Fruit fly (Drosophila melanogaster): ENCODE results near the gene MED30.

Gene MED30

DNA sequence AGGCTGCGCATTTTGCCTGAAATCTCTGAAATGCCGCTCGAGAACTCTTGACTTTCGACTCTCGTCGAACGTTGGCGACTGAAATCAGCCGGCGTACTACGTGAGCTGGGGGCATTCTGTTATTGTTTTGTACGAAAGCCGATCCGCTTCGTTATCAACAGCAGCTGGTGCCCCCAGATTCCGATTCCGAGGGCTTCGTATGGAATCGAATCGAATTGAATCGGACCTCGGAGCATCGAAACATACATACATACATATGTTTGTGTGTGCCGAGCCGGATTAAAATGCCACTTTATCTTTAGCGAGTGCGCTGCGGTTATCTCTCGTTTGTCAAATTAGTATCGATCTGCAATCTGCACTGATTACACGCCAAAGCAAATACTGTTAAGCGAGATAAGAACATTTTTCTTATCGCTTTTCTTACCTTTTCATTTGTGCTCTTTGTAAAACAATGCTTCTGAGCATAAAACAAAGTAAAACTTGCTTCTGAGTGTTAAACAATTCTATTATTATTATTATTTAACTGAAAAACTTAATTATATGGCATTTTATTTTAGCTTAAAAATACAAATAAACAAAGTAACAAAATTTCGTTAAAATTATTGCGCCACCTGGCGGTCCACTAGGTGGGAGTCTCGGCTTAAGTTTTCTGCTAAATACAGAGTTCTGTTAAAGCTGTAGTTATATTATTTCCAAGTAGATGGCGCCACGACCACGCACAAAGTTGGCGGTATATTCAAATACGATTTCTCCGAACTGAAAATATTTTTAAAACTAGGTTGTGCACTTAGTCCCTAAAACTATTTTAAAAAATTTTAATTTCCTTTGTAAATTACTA lies 47.2 kb downstream of the MED30 start, which contains the start of gene Reg-2:
TSS of gene Reg-2 (minus strand) at position 80 of the 838 bp plus-strand sequence.
- TF ChIP-seq CG9609 (GFP tag; optimal IDR thresholded peaks at IDR 0.05): no peak
- peak; percentile 39; the same call in 1 of the 2 replicates for TF ChIP-seq Rfx (GFP tag; IDR thresholded peaks at IDR 0.05)
- no peak for TF ChIP-seq CG18262 (tag; optimal IDR thresholded peaks at IDR 0.05)
- TF ChIP-seq CG2202 (tag; optimal IDR thresholded peaks at IDR 0.05): no peak
- TF ChIP-seq CG8089 (GFP tag; optimal IDR thresholded peaks at IDR 0.05): no peak
- no peak for TF ChIP-seq Rx (GFP tag; IDR thresholded peaks at IDR 0.05)
- no peak for TF ChIP-seq jumu (GFP tag; optimal IDR thresholded peaks at IDR 0.05)
- no peak for TF ChIP-seq CG16813 (GFP tag; IDR thresholded peaks at IDR 0.05; ENCODE audit: partially characterized antibody)
- no peak for TF ChIP-seq HmgD (GFP tag; optimal IDR thresholded peaks at IDR 0.05)
- no peak for TF ChIP-seq CG7786 (GFP tag; optimal IDR thresholded peaks at IDR 0.05)
- TF ChIP-seq knrl (GFP tag; IDR thresholded peaks at IDR 0.05; ENCODE audit: partially characterized antibody): no peak
- TF ChIP-seq Ets97D (GFP tag; optimal IDR thresholded peaks at IDR 0.05): no peak
- TF ChIP-seq ssp (GFP tag; IDR thresholded peaks at IDR 0.05): no peak
- TF ChIP-seq pnt (GFP tag; optimal IDR thresholded peaks at IDR 0.05): no peak
- peak; percentile 80 for TF ChIP-seq sens-2 (GFP tag; IDR thresholded peaks at IDR 0.05)
- no peak for TF ChIP-seq trh (GFP tag; optimal IDR thresholded peaks at IDR 0.05)
- no peak for TF ChIP-seq CG17328 (GFP tag; IDR thresholded peaks at IDR 0.05)
- no peak for TF ChIP-seq CG11093 (GFP tag; IDR thresholded peaks at IDR 0.05)
- no peak for TF ChIP-seq B-H1 (GFP tag; IDR thresholded peaks at IDR 0.05)
- peak; percentile 21 for TF ChIP-seq gfzf (GFP tag; optimal IDR thresholded peaks at IDR 0.05)
- no peak for TF ChIP-seq kah (GFP tag; optimal IDR thresholded peaks at IDR 0.05)
- TF ChIP-seq CG10274 (GFP tag; optimal IDR thresholded peaks at IDR 0.05): no peak
- no peak for TF ChIP-seq sc (optimal IDR thresholded peaks at IDR 0.05)
- TF ChIP-seq sc (GFP tag; optimal IDR thresholded peaks at IDR 0.05): no peak
- no peak for TF ChIP-seq CG12104 (GFP tag; optimal IDR thresholded peaks at IDR 0.05)
- no peak; the same call in 2 of the 3 replicates for TF ChIP-seq CG34422 (GFP tag; IDR thresholded peaks at IDR 0.05)
- no peak for TF ChIP-seq Kr (GFP tag; optimal IDR thresholded peaks at IDR 0.05)
- no peak for TF ChIP-seq CG8290 (GFP tag; optimal IDR thresholded peaks at IDR 0.05)
- TF ChIP-seq CG8290 (tag; optimal IDR thresholded peaks at IDR 0.05): peak in 1 of 2 experiments; percentile 34
- peak; percentile 12 for TF ChIP-seq CG2120 (GFP tag; optimal IDR thresholded peaks at IDR 0.05)
- no peak for TF ChIP-seq CG10979 (tag; optimal IDR thresholded peaks at IDR 0.05)
- no peak for TF ChIP-seq stc (GFP tag; IDR thresholded peaks at IDR 0.05)
- TF ChIP-seq nau (GFP tag; optimal IDR thresholded peaks at IDR 0.05): no peak
- TF ChIP-seq Bdp1 (GFP tag; optimal IDR thresholded peaks at IDR 0.05): no peak
- TF ChIP-seq HLH4C (GFP tag; IDR thresholded peaks at IDR 0.05; ENCODE audit: partially characterized antibody): no peak
- no peak for TF ChIP-seq CG10209 (GFP tag; optimal IDR thresholded peaks at IDR 0.05)
- no peak for TF ChIP-seq Doc3 (GFP tag; IDR thresholded peaks at IDR 0.05; ENCODE audit: partially characterized antibody)
- TF ChIP-seq ewg (GFP tag; optimal IDR thresholded peaks at IDR 0.05): no peak
- no peak for TF ChIP-seq CG7963 (GFP tag; IDR thresholded peaks at IDR 0.05; ENCODE audit: partially characterized antibody)
- TF ChIP-seq so (GFP tag; IDR thresholded peaks at IDR 0.05): peak; percentile 47; the same call in 1 of the 3 replicates
- TF ChIP-seq zen2 (GFP tag; IDR thresholded peaks at IDR 0.05; ENCODE audit: partially characterized antibody): no peak
- TF ChIP-seq ind (GFP tag; optimal IDR thresholded peaks at IDR 0.05): no peak
- TF ChIP-seq phol (tag; optimal IDR thresholded peaks at IDR 0.05): peak; percentile 7
- TF ChIP-seq sd (tag; optimal IDR thresholded peaks at IDR 0.05): peak; percentile 24
- TF ChIP-seq toy (GFP tag; IDR thresholded peaks at IDR 0.05): no peak
- TF ChIP-seq CG5953 (GFP tag; IDR thresholded peaks at IDR 0.05): no peak
- no peak for TF ChIP-seq Taf1 (GFP tag; IDR thresholded peaks at IDR 0.05)
- no peak for TF ChIP-seq Adf1 (GFP tag; IDR thresholded peaks at IDR 0.05)
- no peak for TF ChIP-seq CG3065 (GFP tag; optimal IDR thresholded peaks at IDR 0.05)
- peak; percentile 49 for TF ChIP-seq CG15479 (GFP tag; optimal IDR thresholded peaks at IDR 0.05)
- no peak for TF ChIP-seq sima (GFP tag; optimal IDR thresholded peaks at IDR 0.05)

Measured in whole organism, embryonic.